Fruit fly (Drosophila melanogaster): ENCODE measurements around the gene CG17104.
A peak's percentile ranks its signal among the peaks of the same experiment; 100 is the strongest.

The CG17104 gene

dm6 chr2L:10676933-10677714 lies at the start of gene CG17104 (continued):
- no peak for TF ChIP-seq nerfin-1 (tag; optimal IDR thresholded peaks at IDR 0.05)
- no peak for TF ChIP-seq caup (GFP tag; optimal IDR thresholded peaks at IDR 0.05; ENCODE audit: severe bottlenecking)
- no peak for TF ChIP-seq CG5180 (GFP tag; optimal IDR thresholded peaks at IDR 0.05)
- no peak for TF ChIP-seq CG1647 (GFP tag; optimal IDR thresholded peaks at IDR 0.05)
- TF ChIP-seq CG8478 (optimal IDR thresholded peaks at IDR 0.05): no peak
- no peak for TF ChIP-seq C15 (GFP tag; IDR thresholded peaks at IDR 0.05)
- peak; percentile 25 for TF ChIP-seq CG8924 (tag; optimal IDR thresholded peaks at IDR 0.05)
- TF ChIP-seq Scr (GFP tag; IDR thresholded peaks at IDR 0.05; ENCODE audit: partially characterized antibody): no peak
- no peak; the same call in 1 of the 2 replicates for TF ChIP-seq slbo (GFP tag; IDR thresholded peaks at IDR 0.05)
- no peak for TF ChIP-seq CG4617 (GFP tag; optimal IDR thresholded peaks at IDR 0.05; ENCODE audit: borderline replicate concordance)
- TF ChIP-seq CG11247 (GFP tag; IDR thresholded peaks at IDR 0.05): no peak
- no peak for TF ChIP-seq CG11696 (GFP tag; IDR thresholded peaks at IDR 0.05)

dm6 chr2L:10632702-10633101 lies 44.3 kb upstream of the CG17104 start:
- TF ChIP-seq hbn (GFP tag; IDR thresholded peaks at IDR 0.05; ENCODE audit: partially characterized antibody): no peak
- no peak for TF ChIP-seq CG43689 (GFP tag; IDR thresholded peaks at IDR 0.05)
- no peak for TF ChIP-seq nerfin-2 (GFP tag; IDR thresholded peaks at IDR 0.05; ENCODE audit: partially characterized antibody)
- no peak for TF ChIP-seq nau (GFP tag; optimal IDR thresholded peaks at IDR 0.05)
- TF ChIP-seq CG17612 (GFP tag; IDR thresholded peaks at IDR 0.05): no peak
- TF ChIP-seq Max (GFP tag; optimal IDR thresholded peaks at IDR 0.05): no peak
- no peak for TF ChIP-seq C15 (GFP tag; IDR thresholded peaks at IDR 0.05)
- TF ChIP-seq mam (GFP tag; optimal IDR thresholded peaks at IDR 0.05): no peak

DNA sequence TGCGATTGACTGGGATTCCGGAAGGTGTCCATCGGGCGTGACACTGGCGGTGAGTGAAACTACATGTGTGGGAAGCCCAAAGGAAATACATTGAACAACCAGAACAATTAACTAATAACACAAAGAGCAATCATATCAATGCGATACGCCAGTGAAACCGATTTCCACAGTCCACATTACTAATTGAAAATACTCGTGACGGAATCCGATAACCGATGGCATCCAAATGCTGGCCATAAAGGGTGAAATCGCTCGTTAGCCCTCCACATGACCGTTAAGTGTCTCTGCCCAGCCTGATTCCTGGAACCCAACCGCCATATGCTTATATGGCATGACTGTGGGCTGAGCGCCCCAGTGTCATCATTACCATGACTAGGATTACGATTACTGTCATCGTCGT lies 38.6 kb upstream of the CG17104 start, which contains the start of gene CG7329:
CG7329 (minus strand) TSS at position 101 of the 400 bp plus-strand sequence.
- TF ChIP-seq CG6683 (GFP tag; optimal IDR thresholded peaks at IDR 0.05) (no peak), Ets65A (GFP tag) (peak; percentile 81), lola (GFP tag; optimal IDR thresholded peaks at IDR 0.05) (no peak), CG8089 (GFP tag; optimal IDR thresholded peaks at IDR 0.05) (no peak)

DNA sequence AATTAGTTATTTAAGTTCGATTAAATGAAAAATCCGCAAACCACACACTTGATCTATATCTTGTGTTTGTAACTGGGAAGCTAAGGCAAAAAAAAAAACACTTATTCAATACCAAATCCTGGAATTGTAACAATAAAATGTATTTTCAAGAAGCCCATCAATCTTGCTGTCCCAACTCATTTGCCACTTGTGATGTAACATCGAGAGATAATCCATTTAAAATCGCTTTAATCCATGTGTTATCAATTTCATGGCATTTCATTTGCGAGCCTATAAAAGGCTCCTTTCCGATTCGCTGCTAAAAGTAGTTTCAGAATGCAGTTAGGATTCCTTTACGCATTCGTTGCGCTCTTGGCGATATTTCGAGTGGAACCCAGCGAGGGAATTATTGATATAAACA lies 37.4 kb upstream of the CG17104 start, which contains the start of gene CG31872:
CG31872 (plus strand) TSS at position 301 of the 400 bp plus-strand sequence.
- no peak for TF ChIP-seq D19B (GFP tag; optimal IDR thresholded peaks at IDR 0.05)
- no peak for TF ChIP-seq sug (tag; optimal IDR thresholded peaks at IDR 0.05)
- no peak for TF ChIP-seq BtbVII (GFP tag; optimal IDR thresholded peaks at IDR 0.05)
- TF ChIP-seq vfl (GFP tag; optimal IDR thresholded peaks at IDR 0.05): no peak
- TF ChIP-seq hkb (optimal IDR thresholded peaks at IDR 0.05): no peak
- no peak for TF ChIP-seq hkb (GFP tag; IDR thresholded peaks at IDR 0.05)
- TF ChIP-seq CG2129 (GFP tag; IDR thresholded peaks at IDR 0.05; ENCODE audit: partially characterized antibody): no peak
- TF ChIP-seq crp (GFP tag; optimal IDR thresholded peaks at IDR 0.05): no peak
- TF ChIP-seq CG10543 (GFP tag; optimal IDR thresholded peaks at IDR 0.05): no peak
- no peak for TF ChIP-seq seq (GFP tag; IDR thresholded peaks at IDR 0.05)
- TF ChIP-seq Lim3 (GFP tag; IDR thresholded peaks at IDR 0.05): no peak
- no peak for TF ChIP-seq E2f2 (GFP tag; IDR thresholded peaks at IDR 0.05)
- no peak for TF ChIP-seq Gsc (GFP tag; IDR thresholded peaks at IDR 0.05)
